Worm (Caenorhabditis elegans) whole organism, late embryonic: ENCODE data around the gene col-91.
A peak's percentile ranks its signal among the peaks of the same experiment; 100 is the strongest.

Source experiments
- F13H6.1 ChIP-seq: sonication (generic microtip); optimal IDR thresholded peaks from 2 replicates; lab custom pipeline; 2016; ENCODE audit warnings: missing genetic modification characterization, missing compliant biosample characterization
- K02D7.2 ChIP-seq: sonication (generic microtip); optimal IDR thresholded peaks from 2 replicates; lab custom pipeline; 2017; ENCODE audit warnings: mild to moderate bottlenecking, missing genetic modification characterization, missing compliant biosample characterization
- K09A11.1 ChIP-seq: sonication (generic microtip); optimal IDR thresholded peaks from 2 replicates; lab custom pipeline; 2017; ENCODE audit warnings: antibody characterized with exemption, mild to moderate bottlenecking, missing genetic modification characterization, missing compliant biosample characterization; ENCODE audit not compliant: insufficient read depth
- Y22D7AL.16 ChIP-seq: sonication (generic microtip); optimal IDR thresholded peaks from 2 replicates; lab custom pipeline; 2016; ENCODE audit warnings: missing genetic modification characterization, missing compliant biosample characterization
- ama-1 ChIP-seq: fragments of 150-350 bp; optimal IDR thresholded peaks from 2 replicates; lab custom pipeline; 2014
- ceh-14 ChIP-seq: sonication (generic microtip); optimal IDR thresholded peaks from 2 replicates; lab custom pipeline; 2016; ENCODE audit warnings: missing genotype, missing genetic modification characterization, missing compliant biosample characterization
- ceh-18 ChIP-seq: sonication (generic microtip); optimal IDR thresholded peaks from 2 replicates; lab custom pipeline; 2016; ENCODE audit warnings: missing genetic modification characterization, missing compliant biosample characterization
- ceh-19 ChIP-seq: fragments of 200-800 bp; sonication (Bioruptor generic); optimal IDR thresholded peaks from 2 replicates; lab custom pipeline; 2018; ENCODE audit warnings: mild to moderate bottlenecking, missing genetic modification characterization, missing compliant biosample characterization
- ceh-22 ChIP-seq: sonication (generic microtip); optimal IDR thresholded peaks from 2 replicates; lab custom pipeline; 2017; ENCODE audit warnings: missing biosample characterization, missing genetic modification characterization
- ceh-24 ChIP-seq: sonication (generic microtip); optimal IDR thresholded peaks from 2 replicates; lab custom pipeline; 2016; ENCODE audit warnings: mild to moderate bottlenecking, missing genetic modification characterization, missing compliant biosample characterization
- ceh-30 ChIP-seq: fragments of 150-350 bp; optimal IDR thresholded peaks from 2 replicates; lab custom pipeline; 2014; ENCODE audit warnings: missing biosample characterization, missing genetic modification characterization
- ceh-45 ChIP-seq: fragments of 200-800 bp; sonication (Bioruptor generic); IDR thresholded peaks from 2 replicates; pipeline ENCODE4 v1.3.6; 2022; ENCODE audit warnings: missing genetic modification reagents, missing genetic modification characterization, missing compliant biosample characterization
- ceh-48 ChIP-seq: sonication (generic microtip); optimal IDR thresholded peaks from 2 replicates; lab custom pipeline; 2016; ENCODE audit warnings: missing genetic modification characterization, inconsistent platforms, missing compliant biosample characterization
- ceh-9 ChIP-seq: sonication (generic microtip); optimal IDR thresholded peaks from 2 replicates; lab custom pipeline; 2016; ENCODE audit warnings: mild to moderate bottlenecking, missing genetic modification characterization, inconsistent platforms, missing compliant biosample characterization
- che-1 ChIP-seq: sonication (generic microtip); optimal IDR thresholded peaks from 2 replicates; lab custom pipeline; 2016; ENCODE audit warnings: mild to moderate bottlenecking, missing genetic modification characterization, missing compliant biosample characterization
- elt-2 ChIP-seq: sonication (generic microtip); optimal IDR thresholded peaks from 2 replicates; lab custom pipeline; 2016; ENCODE audit warnings: missing genetic modification reagents, missing genetic modification characterization, missing compliant biosample characterization
- elt-4 ChIP-seq: sonication (generic microtip); optimal IDR thresholded peaks from 2 replicates; lab custom pipeline; 2016; ENCODE audit warnings: missing genetic modification characterization, missing compliant biosample characterization
- ets-4 ChIP-seq: sonication (generic microtip); optimal IDR thresholded peaks from 2 replicates; lab custom pipeline; 2016; ENCODE audit warnings: missing genetic modification characterization, missing compliant biosample characterization
- fax-1 ChIP-seq: sonication (generic microtip); optimal IDR thresholded peaks from 2 replicates; lab custom pipeline; 2016; ENCODE audit warnings: missing genotype, missing genetic modification characterization, missing compliant biosample characterization
- gmeb-2 ChIP-seq: sonication (generic microtip); optimal IDR thresholded peaks from 2 replicates; lab custom pipeline; 2016; ENCODE audit warnings: missing genetic modification characterization, inconsistent platforms, missing compliant biosample characterization
- hlh-15 ChIP-seq: sonication (generic microtip); optimal IDR thresholded peaks from 2 replicates; lab custom pipeline; 2016; ENCODE audit warnings: missing genetic modification characterization, missing compliant biosample characterization
- mec-3 ChIP-seq: sonication (generic microtip); optimal IDR thresholded peaks from 2 replicates; lab custom pipeline; 2016; ENCODE audit warnings: borderline replicate concordance, missing genetic modification characterization, missing compliant biosample characterization
- nfya-1 ChIP-seq: sonication (generic microtip); optimal IDR thresholded peaks from 2 replicates; lab custom pipeline; 2017; ENCODE audit warnings: missing genetic modification characterization, mild to moderate bottlenecking, missing compliant biosample characterization, antibody characterized with exemption, moderate library complexity
- nhr-232 ChIP-seq: sonication (generic microtip); optimal IDR thresholded peaks from 2 replicates; lab custom pipeline; 2016; ENCODE audit warnings: missing genetic modification characterization, missing compliant biosample characterization
- npax-4 ChIP-seq: sonication (generic microtip); optimal IDR thresholded peaks from 2 replicates; lab custom pipeline; 2016; ENCODE audit warnings: missing genetic modification characterization, missing compliant biosample characterization
- pag-3 ChIP-seq: sonication (generic microtip); optimal IDR thresholded peaks from 2 replicates; lab custom pipeline; 2016; ENCODE audit warnings: missing compliant biosample characterization, missing genetic modification characterization, borderline replicate concordance
- pat-9 ChIP-seq: fragments of 200-800 bp; sonication (Bioruptor generic); optimal IDR thresholded peaks from 2 replicates; lab custom pipeline; 2018; ENCODE audit warnings: mild to moderate bottlenecking, missing genetic modification characterization, moderate library complexity, missing compliant biosample characterization
- pax-1 ChIP-seq: fragments of 150-350 bp; optimal IDR thresholded peaks from 2 replicates; lab custom pipeline; 2014; ENCODE audit warnings: missing biosample characterization, missing genetic modification characterization
- pha-2 ChIP-seq: sonication (generic microtip); optimal IDR thresholded peaks from 2 replicates; lab custom pipeline; 2017; ENCODE audit warnings: mild to moderate bottlenecking, missing genetic modification characterization, missing compliant biosample characterization
- ref-2 ChIP-seq: sonication (generic microtip); optimal IDR thresholded peaks from 2 replicates; lab custom pipeline; 2016; ENCODE audit warnings: missing genetic modification characterization, missing compliant biosample characterization
- rnt-1 ChIP-seq: sonication (generic microtip); optimal IDR thresholded peaks from 2 replicates; lab custom pipeline; 2016; ENCODE audit warnings: missing genetic modification characterization, missing compliant biosample characterization
- sdc-2 ChIP-seq: sonication (generic microtip); optimal IDR thresholded peaks from 2 replicates; lab custom pipeline; 2016; ENCODE audit warnings: missing genotype, missing genetic modification characterization, missing compliant biosample characterization
- sox-2 ChIP-seq: fragments of 200-800 bp; sonication (Bioruptor generic); IDR thresholded peaks from 2 replicates; pipeline ENCODE4 v1.3.6; 2022; ENCODE audit warnings: missing genetic modification reagents, missing genetic modification characterization, missing compliant biosample characterization
- sox-4 ChIP-seq: sonication (generic microtip); optimal IDR thresholded peaks from 2 replicates; lab custom pipeline; 2017; ENCODE audit warnings: mild to moderate bottlenecking, missing genetic modification characterization, inconsistent platforms, missing compliant biosample characterization
- syd-9 ChIP-seq: sonication (generic microtip); optimal IDR thresholded peaks from 2 replicates; lab custom pipeline; 2016; ENCODE audit warnings: mild to moderate bottlenecking, missing genetic modification characterization, moderate library complexity, missing compliant biosample characterization
- tbx-2 ChIP-seq: sonication (generic microtip); optimal IDR thresholded peaks from 2 replicates; lab custom pipeline; 2016; ENCODE audit warnings: missing genetic modification characterization, missing compliant biosample characterization
- unc-3 ChIP-seq, 2 experiments: fragments of 200-800 bp in 1 of 2; sonication (Bioruptor generic) in 1 of 2; sonication (generic microtip) in 1 of 2; conservative IDR thresholded peaks in 1 of 2; optimal IDR thresholded peaks in 1 of 2; 2 replicates each; pipeline versions ENCODE4 v1.3.6 to Lab custom; 2016 to 2022; ENCODE audit warnings: missing compliant biosample characterization in 2 of 2, missing genetic modification characterization in 2 of 2, missing genetic modification reagents in 1 of 2
- unc-42 ChIP-seq: sonication (generic microtip); optimal IDR thresholded peaks from 2 replicates; lab custom pipeline; 2016; ENCODE audit warnings: missing genotype, missing genetic modification characterization, missing compliant biosample characterization
- unc-55 ChIP-seq: sonication (generic microtip); optimal IDR thresholded peaks from 2 replicates; lab custom pipeline; 2017; ENCODE audit warnings: missing biosample characterization, missing genetic modification reagents, missing genetic modification characterization
- unc-86 ChIP-seq: sonication (generic microtip); optimal IDR thresholded peaks from 2 replicates; lab custom pipeline; 2016; ENCODE audit warnings: missing genetic modification characterization, missing compliant biosample characterization
- zip-5 ChIP-seq: sonication (generic microtip); optimal IDR thresholded peaks from 2 replicates; lab custom pipeline; 2016; ENCODE audit warnings: missing genetic modification characterization, missing compliant biosample characterization
- ztf-16 ChIP-seq: sonication (generic microtip); optimal IDR thresholded peaks from 2 replicates; lab custom pipeline; 2017; ENCODE audit warnings: missing genetic modification characterization, missing compliant biosample characterization

col-91 gene

DNA sequence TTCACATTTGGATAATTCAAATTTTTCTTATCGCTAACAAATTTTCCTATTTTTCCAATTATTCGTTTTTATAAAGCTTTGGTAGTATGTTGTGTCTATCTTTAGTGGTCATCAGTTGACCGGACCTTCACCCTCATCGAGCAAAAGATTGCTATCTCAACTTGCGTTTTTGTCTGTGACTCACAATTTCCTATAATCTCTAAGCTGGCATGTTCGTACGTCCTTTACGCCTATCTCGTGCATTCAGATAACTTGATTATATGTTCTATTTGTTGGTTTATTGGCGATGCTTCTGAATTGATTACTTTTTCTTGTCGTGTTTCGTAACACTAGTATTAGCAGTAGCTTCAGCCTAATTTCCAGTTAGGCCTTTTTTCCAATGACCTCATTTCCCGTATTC, 16.1 kb upstream of the col-91 start:
- no peak for TF ChIP-seq syd-9
- no peak for TF ChIP-seq K02D7.2 (tag; lab: Kevin White, UChicago)
- peak; percentile 21 for TF ChIP-seq elt-2 (tag; lab: Kevin White, UChicago)
- no peak for TF ChIP-seq rnt-1 (tag; lab: Kevin White, UChicago)
- peak; percentile 19 for TF ChIP-seq unc-55 (GFP tag; lab: Kevin White, UChicago)
- no peak for TF ChIP-seq ceh-19 (GFP tag; lab: Kevin White, UChicago)
- TF ChIP-seq mec-3 (tag; lab: Kevin White, UChicago) = no peak
- TF ChIP-seq ceh-30 (tag; lab: Kevin White, UChicago) = no peak
- TF ChIP-seq nfya-1 (tag; lab: Kevin White, UChicago) = no peak
- TF ChIP-seq pat-9 (tag; lab: Kevin White, UChicago) = no peak
- TF ChIP-seq zip-5 (tag; lab: Kevin White, UChicago) = no peak
- no peak for TF ChIP-seq ets-4
- TF ChIP-seq unc-86 (tag; lab: Kevin White, UChicago) = no peak
- TF ChIP-seq unc-42 (tag; lab: Kevin White, UChicago) = peak; percentile 55
- TF ChIP-seq fax-1 (tag; lab: Kevin White, UChicago) = no peak
- TF ChIP-seq unc-3 (GFP tag; conservative IDR thresholded peaks at IDR 0.05; lab: Robert Waterston, UW) = no peak
- no peak for TF ChIP-seq unc-3 (tag; optimal IDR thresholded peaks at IDR 0.05; lab: Kevin White, UChicago)
- TF ChIP-seq sdc-2 (tag; lab: Kevin White, UChicago) = no peak
- TF ChIP-seq hlh-15 (tag; lab: Kevin White, UChicago) = no peak
- TF ChIP-seq ref-2 = no peak

DNA sequence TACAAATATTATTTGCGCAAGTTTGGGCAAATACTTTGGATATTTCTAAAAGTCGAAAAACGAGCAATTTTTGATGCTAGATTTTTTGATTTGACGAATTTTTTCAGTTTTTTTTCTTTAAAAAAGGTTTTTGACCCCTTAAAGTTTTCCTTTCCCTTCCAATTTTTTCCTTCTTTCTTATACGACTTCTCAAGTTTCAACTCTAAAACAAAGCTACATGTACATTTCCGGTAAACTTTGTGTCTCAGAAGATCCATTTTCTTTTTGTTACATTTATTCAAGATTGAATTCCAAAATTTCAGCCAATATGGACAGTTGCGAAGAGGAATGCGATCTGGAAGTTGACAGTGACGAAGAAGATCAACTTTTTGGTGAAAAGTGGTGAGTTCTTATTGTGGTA, 15.3 kb upstream of the col-91 start, which contains the start of gene mig-10:
TSS of gene mig-10 (plus strand) at position 301 of the 400 bp plus-strand sequence.
- no peak for TF ChIP-seq elt-4 (tag; lab: Kevin White, UChicago)
- no peak for TF ChIP-seq ceh-14 (tag; lab: Kevin White, UChicago)
- TF ChIP-seq ztf-16 = no peak
- no peak for TF ChIP-seq ets-4

DNA sequence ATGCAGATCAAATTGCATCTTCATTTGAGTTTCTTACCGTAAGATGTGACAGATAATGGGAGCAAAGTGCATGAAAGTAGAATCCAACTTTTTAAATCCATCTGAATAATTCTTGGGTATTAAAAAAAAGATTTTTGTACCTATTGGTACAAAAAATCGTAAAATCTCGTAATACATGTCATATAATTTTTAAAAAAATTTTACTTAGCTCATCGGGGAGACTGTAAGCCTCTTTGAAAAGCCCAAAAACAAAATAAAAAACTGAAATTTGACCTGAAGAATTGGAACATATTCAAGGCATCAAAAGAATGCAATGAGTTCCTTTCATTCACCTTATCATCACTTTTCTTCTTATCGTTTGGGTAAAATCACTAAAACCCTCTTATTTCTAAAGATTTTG, 12.4 kb upstream of the col-91 start, which contains the start of gene clec-160:
TSS of gene clec-160 (minus strand) at position 101 of the 400 bp plus-strand sequence.
- no peak for TF ChIP-seq ceh-9
- no peak for TF ChIP-seq ceh-18 (tag; lab: Kevin White, UChicago)
- no peak for TF ChIP-seq che-1 (tag; lab: Kevin White, UChicago)
- no peak for TF ChIP-seq gmeb-2 (tag; lab: Kevin White, UChicago)
- TF ChIP-seq unc-42 (tag; lab: Kevin White, UChicago) = no peak
- no peak for TF ChIP-seq ama-1 (lab: Kevin White, UChicago)
- TF ChIP-seq ceh-22 (tag; lab: Kevin White, UChicago) = no peak
- no peak for TF ChIP-seq pha-2 (tag; lab: Kevin White, UChicago)

DNA sequence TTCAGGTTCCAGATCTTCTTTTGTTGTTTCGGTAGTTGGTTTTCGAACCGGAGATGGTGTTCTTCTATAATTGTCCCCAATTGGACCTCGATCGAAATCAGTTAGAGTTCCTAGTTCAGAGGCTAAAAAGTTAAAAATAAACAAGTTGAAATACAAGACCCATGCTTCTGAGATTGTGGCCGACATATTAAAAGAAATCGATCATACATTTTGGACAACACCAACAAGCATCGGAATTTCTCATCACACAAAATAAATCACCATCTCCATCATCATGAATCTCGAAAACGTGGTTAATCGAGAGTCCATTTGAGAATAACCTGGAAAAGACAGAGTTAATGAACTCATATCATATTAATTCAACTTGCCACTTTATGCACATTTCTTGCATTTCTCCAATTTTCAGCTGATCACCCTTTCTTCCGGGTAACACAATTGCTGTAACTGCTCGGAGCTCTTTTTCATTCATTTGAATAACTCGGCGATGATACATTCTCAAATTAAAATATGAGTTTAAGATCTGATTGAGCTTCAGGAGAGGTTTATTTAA, 8.3 kb upstream of the col-91 start, which contains the start of the genes mps-4 and F09G8.10:
TSS of gene mps-4 (minus strand) at position 101 of the 550 bp plus-strand sequence.
TSS of gene F09G8.10 (minus strand) at position 500 of the 550 bp plus-strand sequence.
- TF ChIP-seq Y22D7AL.16 (tag; lab: Kevin White, UChicago) = no peak
- TF ChIP-seq ceh-24 (tag; lab: Kevin White, UChicago) = no peak
- TF ChIP-seq ceh-45 = no peak
- TF ChIP-seq nhr-232 = no peak
- no peak for TF ChIP-seq K09A11.1 (tag; lab: Kevin White, UChicago)
- no peak for TF ChIP-seq sox-2 (GFP tag; lab: Robert Waterston, UW)
- TF ChIP-seq sox-4 (tag; lab: Kevin White, UChicago) = no peak
- TF ChIP-seq unc-55 (GFP tag; lab: Kevin White, UChicago) = no peak
- TF ChIP-seq pax-1 (tag; lab: Kevin White, UChicago) = no peak
- TF ChIP-seq ceh-30 (tag; lab: Kevin White, UChicago) = no peak
- TF ChIP-seq ceh-14 (tag; lab: Kevin White, UChicago) = no peak
- no peak for TF ChIP-seq unc-86 (tag; lab: Kevin White, UChicago)
- no peak for TF ChIP-seq F13H6.1
- TF ChIP-seq pag-3 (tag; lab: Kevin White, UChicago) = no peak
- no peak for TF ChIP-seq npax-4
- TF ChIP-seq tbx-2 (tag; lab: Kevin White, UChicago) = no peak
- no peak for TF ChIP-seq ceh-48 (tag; lab: Kevin White, UChicago)
